Worm (Caenorhabditis elegans) whole organism, L3 larva: Measurements from ENCODE around the gene rsks-1.

ENCODE experiments used
- ceh-82 ChIP-seq: fragments of 150-350 bp; optimal IDR thresholded peaks from 2 replicates; lab custom pipeline; 2014; ENCODE audit warnings: missing biosample characterization, missing genetic modification characterization
- ceh-9 ChIP-seq: sonication (generic microtip); optimal IDR thresholded peaks from 2 replicates; lab custom pipeline; 2018; ENCODE audit warnings: missing biosample characterization, missing genetic modification characterization
- elt-1 ChIP-seq: fragments of 150-350 bp; optimal IDR thresholded peaks from 2 replicates; lab custom pipeline; 2014; ENCODE audit warnings: missing biosample characterization, missing genetic modification characterization
- nhr-12 ChIP-seq: fragments of 150-350 bp; optimal IDR thresholded peaks from 2 replicates; lab custom pipeline; 2014; ENCODE audit warnings: missing biosample characterization, missing genetic modification characterization
- nhr-28 ChIP-seq: fragments of 150-350 bp; optimal IDR thresholded peaks from 2 replicates; lab custom pipeline; 2014; ENCODE audit warnings: missing biosample characterization, missing genetic modification characterization
- pha-4 ChIP-seq: fragments of 150-350 bp; optimal IDR thresholded peaks from 2 replicates; lab custom pipeline; 2014; ENCODE audit warnings: missing biosample characterization, missing genetic modification reagents, missing genetic modification characterization
- skn-1 ChIP-seq: fragments of 150-350 bp; optimal IDR thresholded peaks from 2 replicates; lab custom pipeline; 2014; ENCODE audit warnings: missing biosample characterization, missing genetic modification characterization
- snpc-4 ChIP-seq: fragments of 150-350 bp; optimal IDR thresholded peaks from 2 replicates; lab custom pipeline; 2014; ENCODE audit warnings: missing biosample characterization, missing genetic modification characterization
- unc-39 ChIP-seq: sonication (generic microtip); optimal IDR thresholded peaks from 4 replicates; lab custom pipeline; 2017; ENCODE audit warnings: missing biosample characterization, missing genetic modification characterization
- zag-1 ChIP-seq: fragments of 150-350 bp; optimal IDR thresholded peaks from 2 replicates; lab custom pipeline; 2014; ENCODE audit warnings: missing biosample characterization, missing genetic modification characterization

- TF ChIP-seq skn-1 (no peak), ceh-9 (tag; lab: Kevin White, UChicago) (no peak), snpc-4 (tag; lab: Kevin White, UChicago) (no peak), zag-1 (tag; lab: Kevin White, UChicago) (no peak), nhr-28 (tag; lab: Kevin White, UChicago) (no peak), unc-39 (tag; lab: Kevin White, UChicago) (no peak), nhr-12 (no peak), ceh-82 (tag; lab: Kevin White, UChicago) (no peak), elt-1 (tag; lab: Kevin White, UChicago) (no peak), pha-4 (tag; lab: Kevin White, UChicago) (no peak)
These were observed 7.2 kb upstream of the rsks-1 start for ce11 chrIII:11237741-11238140.
